Worm (Caenorhabditis elegans): ENCODE results near the gene F42G8.8.

F42G8.8 gene

DNA sequence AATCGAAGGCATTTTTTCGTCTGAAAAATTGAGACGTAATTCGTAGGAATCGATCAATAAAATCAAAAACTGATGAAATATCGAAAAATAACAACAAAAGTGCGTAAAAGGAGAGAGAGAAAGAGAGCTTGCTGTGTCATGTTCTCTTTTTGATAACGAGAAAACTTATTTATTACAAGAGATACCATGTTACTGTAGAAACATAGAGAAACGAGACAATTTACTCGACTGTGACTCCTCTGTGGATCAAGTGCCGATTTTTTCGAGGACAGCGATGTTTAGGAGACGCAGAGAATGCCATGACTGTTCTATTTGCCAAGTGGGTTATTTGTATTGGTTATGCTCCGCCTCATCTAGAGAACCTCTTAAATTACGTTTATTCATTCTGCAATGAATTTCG is 14.6 kb downstream of the F42G8.8 start, which contains the start of gene sph-1 (continued):
- TF ChIP-seq nhr-12 (tag; optimal IDR thresholded peaks at IDR 0.05) (no peak), elt-3 (tag; optimal IDR thresholded peaks at IDR 0.05) (no peak), nhr-25 (tag; optimal IDR thresholded peaks at IDR 0.05) (peak; percentile 25), ztf-11 (tag; optimal IDR thresholded peaks at IDR 0.05) (no peak), nhr-6 (tag; optimal IDR thresholded peaks at IDR 0.05) (no peak)

DNA sequence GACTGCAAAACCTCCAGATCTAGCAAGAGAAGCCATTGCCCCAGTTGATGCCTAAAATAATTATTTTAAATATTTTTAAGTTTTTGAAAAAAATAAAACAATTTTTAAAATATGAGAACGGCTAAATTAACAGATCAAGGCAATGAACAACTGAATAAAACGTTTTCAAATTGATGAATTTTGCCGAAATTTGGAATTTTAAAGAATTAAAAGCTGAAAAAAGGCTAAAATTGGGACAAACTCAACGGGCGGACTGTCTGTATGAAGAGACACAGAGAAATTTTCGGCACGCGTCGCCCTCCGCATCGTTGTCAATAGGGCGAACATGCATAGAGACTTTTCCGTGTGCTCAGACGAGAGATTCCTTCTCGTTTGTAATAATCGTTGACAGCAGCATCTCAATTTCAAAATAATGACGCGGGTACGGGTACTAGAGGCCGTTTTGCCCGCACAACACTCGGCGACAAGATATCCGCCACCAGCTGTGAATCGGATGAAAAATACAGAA is 17.2 kb downstream of the F42G8.8 start, which contains the start of the genes isp-1 and islo-1:
Gene isp-1, minus strand, starts transcription at position 51 of the 508 bp plus-strand sequence.
Gene islo-1, plus strand, starts transcription at position 385 of the 508 bp plus-strand sequence.
- no peak for TF ChIP-seq elt-3 (tag; optimal IDR thresholded peaks at IDR 0.05)
- peak; percentile 45 for TF ChIP-seq fos-1 (tag; optimal IDR thresholded peaks at IDR 0.05)
- no peak for TF ChIP-seq ceh-16 (tag; optimal IDR thresholded peaks at IDR 0.05)
- peak; percentile 6 for TF ChIP-seq sma-9 (GFP tag; optimal IDR thresholded peaks at IDR 0.05)
- no peak for TF ChIP-seq sma-9 (tag; optimal IDR thresholded peaks at IDR 0.05)
- no peak for TF ChIP-seq blmp-1 (tag; optimal IDR thresholded peaks at IDR 0.05; ENCODE audit: insufficient read depth)
- no peak for TF ChIP-seq nhr-77 (tag; optimal IDR thresholded peaks at IDR 0.05)
- no peak for TF ChIP-seq unc-39 (tag; optimal IDR thresholded peaks at IDR 0.05)
- peak in 1 of 2 experiments; percentile 44 for TF ChIP-seq mdl-1 (tag; optimal IDR thresholded peaks at IDR 0.05)
- peak; percentile 80 for TF ChIP-seq nhr-129 (tag; optimal IDR thresholded peaks at IDR 0.05)
- TF ChIP-seq nhr-10 (tag; optimal IDR thresholded peaks at IDR 0.05), result no peak
- no peak for TF ChIP-seq elt-1 (tag; optimal IDR thresholded peaks at IDR 0.05)
- TF ChIP-seq sem-4 (tag; optimal IDR thresholded peaks at IDR 0.05), result no peak
- TF ChIP-seq unc-62 (GFP tag; optimal IDR thresholded peaks at IDR 0.05), result no peak
- no peak for TF ChIP-seq gmeb-1 (tag; optimal IDR thresholded peaks at IDR 0.05)
- TF ChIP-seq egl-27 (tag; optimal IDR thresholded peaks at IDR 0.05), result no peak
- TF ChIP-seq ztf-11 (tag; optimal IDR thresholded peaks at IDR 0.05), result no peak
- peak; percentile 43 for TF ChIP-seq F13H6.1 (tag; optimal IDR thresholded peaks at IDR 0.05)
- no peak for TF ChIP-seq mbf-1 (tag; optimal IDR thresholded peaks at IDR 0.05)
- no peak for TF ChIP-seq aly-2 (tag; optimal IDR thresholded peaks at IDR 0.05)
- TF ChIP-seq sma-3 (GFP tag; optimal IDR thresholded peaks at IDR 0.05), result no peak
- no peak for TF ChIP-seq lin-39 (tag; optimal IDR thresholded peaks at IDR 0.05)
- TF ChIP-seq lsy-2 (tag; optimal IDR thresholded peaks at IDR 0.05), result peak in 1 of 2 experiments; percentile 69
- TF ChIP-seq ZK546.5 (tag; optimal IDR thresholded peaks at IDR 0.05), result no peak
- peak; percentile 58 for TF ChIP-seq crh-2 (tag; optimal IDR thresholded peaks at IDR 0.05)
- no peak for TF ChIP-seq skn-1 (tag; optimal IDR thresholded peaks at IDR 0.05)
- no peak for TF ChIP-seq snpc-4 (tag; optimal IDR thresholded peaks at IDR 0.05)
- no peak for TF ChIP-seq ama-1 (optimal IDR thresholded peaks at IDR 0.05)
- TF ChIP-seq dmd-4 (tag; optimal IDR thresholded peaks at IDR 0.05), result no peak
- peak; percentile 20 for TF ChIP-seq nhr-25 (tag; optimal IDR thresholded peaks at IDR 0.05)
- TF ChIP-seq C34F6.9 (tag; optimal IDR thresholded peaks at IDR 0.05), result peak; percentile 81
- TF ChIP-seq ztf-4 (tag; optimal IDR thresholded peaks at IDR 0.05), result no peak
- no peak for TF ChIP-seq peb-1 (tag; optimal IDR thresholded peaks at IDR 0.05)
- no peak for TF ChIP-seq nhr-23 (tag; optimal IDR thresholded peaks at IDR 0.05)
- no peak for TF ChIP-seq nhr-12 (tag; optimal IDR thresholded peaks at IDR 0.05)
- peak; percentile 76 for TF ChIP-seq unc-55 (GFP tag; optimal IDR thresholded peaks at IDR 0.05)
- TF ChIP-seq nhr-237 (tag; optimal IDR thresholded peaks at IDR 0.05), result no peak
- TF ChIP-seq nhr-11 (tag; optimal IDR thresholded peaks at IDR 0.05), result no peak
- no peak for TF ChIP-seq nhr-21 (tag; optimal IDR thresholded peaks at IDR 0.05)
- TF ChIP-seq ceh-82 (tag; optimal IDR thresholded peaks at IDR 0.05), result no peak
- TF ChIP-seq alr-1 (tag; optimal IDR thresholded peaks at IDR 0.05), result no peak
- no peak for TF ChIP-seq ztf-1 (GFP tag; conservative IDR thresholded peaks at IDR 0.05)
- no peak for TF ChIP-seq mab-5 (tag; optimal IDR thresholded peaks at IDR 0.05)
- no peak for TF ChIP-seq R02D3.7 (tag; optimal IDR thresholded peaks at IDR 0.05)
- TF ChIP-seq nhr-6 (tag; optimal IDR thresholded peaks at IDR 0.05), result no peak
- TF ChIP-seq Y55F3AM.14 (GFP tag; optimal IDR thresholded peaks at IDR 0.05), result no peak
- TF ChIP-seq zag-1 (tag; optimal IDR thresholded peaks at IDR 0.05), result no peak
- no peak for TF ChIP-seq lin-13 (GFP tag; optimal IDR thresholded peaks at IDR 0.05)
- TF ChIP-seq lin-11 (tag; optimal IDR thresholded peaks at IDR 0.05), result peak; percentile 36

All from whole organism, L2 larva.